Fruit fly (Drosophila melanogaster) whole organism, wandering third instar larva: Measurements from ENCODE around the gene mof.

Source experiments
- Dif ChIP-seq: fragments of 200-275, 200-300 bp; sonication (Bioruptor generic); optimal IDR thresholded peaks from 2 replicates; lab custom pipeline; 2018; ENCODE audit warnings: missing biosample characterization, missing genetic modification characterization; ENCODE audit not compliant: partially characterized antibody
- brk ChIP-seq: fragments of 200-800 bp; sonication (Bioruptor generic); optimal IDR thresholded peaks from 2 replicates; lab custom pipeline; 2016; ENCODE audit warnings: missing biosample characterization, mild to moderate bottlenecking, missing genetic modification characterization
- h ChIP-seq: fragments of 200-800 bp; sonication (Bioruptor generic); optimal IDR thresholded peaks from 3 replicates; lab custom pipeline; 2016; ENCODE audit warnings: missing biosample characterization, mild to moderate bottlenecking, missing genetic modification characterization

dm6 chrX:5891666-5892444 is 15.2 kb upstream of the mof start:
- TF ChIP-seq brk (GFP tag; lab: Kevin White, UChicago) (peak; percentile 46), Dif (no peak), h (GFP tag; lab: Kevin White, UChicago) (peak; percentile 85)
